Worm (Caenorhabditis elegans) whole organism, early embryonic: Measurements from ENCODE around the gene grl-13.

Experiments
- B0310.2 ChIP-seq: sonication (generic microtip); optimal IDR thresholded peaks from 2 replicates; lab custom pipeline; 2016; ENCODE audit warnings: mild to moderate bottlenecking, missing genetic modification characterization, missing compliant biosample characterization
- F13C5.2 ChIP-seq: sonication (generic microtip); optimal IDR thresholded peaks from 2 replicates; lab custom pipeline; 2017; ENCODE audit warnings: mild to moderate bottlenecking, missing genetic modification characterization, inconsistent platforms, missing compliant biosample characterization
- aly-1 ChIP-seq: sonication (generic microtip); optimal IDR thresholded peaks from 2 replicates; lab custom pipeline; 2016; ENCODE audit warnings: missing genetic modification characterization, missing compliant biosample characterization
- ama-1 ChIP-seq: fragments of 150-350 bp; optimal IDR thresholded peaks from 2 replicates; lab custom pipeline; 2014
- ceh-13 ChIP-seq: fragments of 200-800 bp; sonication (Bioruptor generic); optimal IDR thresholded peaks from 2 replicates; lab custom pipeline; 2018; ENCODE audit warnings: mild to moderate bottlenecking, missing genetic modification characterization, missing compliant biosample characterization
- ceh-36 ChIP-seq: sonication (generic microtip); optimal IDR thresholded peaks from 2 replicates; lab custom pipeline; 2016; ENCODE audit warnings: missing genetic modification characterization, inconsistent platforms, missing compliant biosample characterization
- flt-1 ChIP-seq: fragments of 200-800 bp; sonication (Bioruptor generic); IDR thresholded peaks from 2 replicates; pipeline ENCODE4 v1.3.6; 2022; ENCODE audit warnings: missing genetic modification characterization, missing compliant biosample characterization
- hmbx-1 ChIP-seq: sonication (generic microtip); optimal IDR thresholded peaks from 2 replicates; lab custom pipeline; 2016; ENCODE audit warnings: mild to moderate bottlenecking, missing genetic modification characterization, missing compliant biosample characterization
- hnd-1 ChIP-seq: sonication (generic microtip); optimal IDR thresholded peaks from 2 replicates; lab custom pipeline; 2016; ENCODE audit warnings: missing genetic modification characterization, missing compliant biosample characterization
- pes-1 ChIP-seq: fragments of 200-800 bp; sonication (Bioruptor generic); IDR thresholded peaks from 2 replicates; pipeline ENCODE4 v1.3.6; 2022; ENCODE audit warnings: missing genetic modification reagents, missing genetic modification characterization, missing compliant biosample characterization
- tbx-11 ChIP-seq: fragments of 200-800 bp; sonication (Bioruptor generic); IDR thresholded peaks from 2 replicates; pipeline ENCODE4 v1.3.6; 2022; ENCODE audit warnings: missing genetic modification characterization, missing compliant biosample characterization
- tbx-37 ChIP-seq: fragments of 200-800 bp; sonication (Bioruptor generic); conservative IDR thresholded peaks from 2 replicates; pipeline ENCODE4 v1.3.6; 2022; ENCODE audit warnings: missing genetic modification reagents, missing genetic modification characterization, missing compliant biosample characterization

DNA sequence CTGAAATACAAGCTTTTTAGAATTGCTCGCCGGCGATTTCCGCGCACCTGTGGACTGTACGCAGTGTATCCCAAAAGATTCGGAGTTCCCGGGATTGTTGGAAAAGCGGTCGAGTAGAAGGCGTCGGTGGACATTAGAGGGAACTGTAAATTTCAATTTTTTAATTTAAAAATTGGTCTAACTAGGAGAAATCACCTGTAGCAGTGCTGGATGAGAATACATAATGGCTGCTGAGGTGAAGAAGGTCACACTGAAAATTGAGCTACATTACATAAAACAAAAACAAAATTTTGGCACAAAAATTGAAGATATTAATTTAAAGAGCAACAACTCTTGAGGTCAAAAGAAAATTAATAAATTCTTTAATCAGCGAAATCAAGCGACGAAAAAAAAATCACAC is 10.2 kb upstream of the grl-13 start, which contains the start of gene neg-1:
- no peak for TF ChIP-seq ama-1 (lab: Kevin White, UChicago)
- no peak for TF ChIP-seq tbx-11
- TF ChIP-seq tbx-37 (GFP tag; lab: Robert Waterston, UW) = no peak
- no peak for TF ChIP-seq hmbx-1 (tag; lab: Kevin White, UChicago)
- TF ChIP-seq B0310.2 (tag; lab: Kevin White, UChicago) = no peak
- TF ChIP-seq pes-1 (GFP tag; lab: Robert Waterston, UW) = no peak
- no peak for TF ChIP-seq ceh-13 (GFP tag; lab: Kevin White, UChicago)
- TF ChIP-seq ceh-36 (tag; lab: Kevin White, UChicago) = no peak
- no peak for TF ChIP-seq F13C5.2
- TF ChIP-seq aly-1 = no peak
- TF ChIP-seq flt-1 = no peak
- no peak for TF ChIP-seq hnd-1 (tag; lab: Kevin White, UChicago)
